Worm (Caenorhabditis elegans): ENCODE data around the gene srbc-21.

The srbc-21 gene

DNA sequence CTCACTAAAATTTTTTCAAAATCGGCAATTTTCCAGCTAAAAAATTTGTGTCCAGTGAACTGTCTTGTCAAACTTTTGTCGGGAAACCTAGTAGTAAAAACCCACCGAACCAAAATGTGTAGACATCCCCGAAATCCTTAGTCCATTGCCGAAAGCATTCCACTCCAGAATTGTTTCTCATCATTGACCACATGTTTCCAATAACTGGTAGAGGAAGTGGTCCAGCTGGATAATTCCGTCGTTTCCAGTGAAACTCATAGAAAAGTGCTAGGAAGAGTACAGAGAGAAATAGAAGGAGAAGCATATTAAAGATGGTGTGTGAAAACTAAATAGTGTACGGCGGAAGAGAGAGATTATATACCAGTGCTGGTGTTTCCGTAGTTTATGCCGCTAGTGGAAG lies 48.7 kb downstream of the srbc-21 start, which contains the start of gene cyp-33C12:
TSS of gene cyp-33C12 (minus strand) at position 321 of the 400 bp plus-strand sequence.
- TF ChIP-seq ztf-11 (tag; optimal IDR thresholded peaks at IDR 0.05), result no peak
- no peak for TF ChIP-seq zfp-3 (GFP tag; conservative IDR thresholded peaks at IDR 0.05)
- no peak for TF ChIP-seq nhr-48 (tag; optimal IDR thresholded peaks at IDR 0.05)
- no peak for TF ChIP-seq mep-1 (tag; optimal IDR thresholded peaks at IDR 0.05)
- TF ChIP-seq duxl-1 (tag; optimal IDR thresholded peaks at IDR 0.05; ENCODE audit: poor library complexity), result no peak
- TF ChIP-seq unc-62 (GFP tag; optimal IDR thresholded peaks at IDR 0.05 in 1 of 2), result no peak
- TF ChIP-seq unc-62 (tag; optimal IDR thresholded peaks at IDR 0.05), result no peak
- no peak for TF ChIP-seq F26F4.8 (GFP tag; conservative IDR thresholded peaks at IDR 0.05)
- no peak for TF ChIP-seq ceh-62 (tag; optimal IDR thresholded peaks at IDR 0.05)
- TF ChIP-seq gei-8 (GFP tag; optimal IDR thresholded peaks at IDR 0.05), result no peak
- TF ChIP-seq nhr-111 (GFP tag; optimal IDR thresholded peaks at IDR 0.05), result no peak
- TF ChIP-seq ztf-7 (tag; optimal IDR thresholded peaks at IDR 0.05), result no peak
- no peak for TF ChIP-seq D1046.2 (GFP tag; IDR thresholded peaks at IDR 0.05)
- TF ChIP-seq ZK546.5 (tag; optimal IDR thresholded peaks at IDR 0.05), result no peak
- no peak for TF ChIP-seq fos-1 (tag; optimal IDR thresholded peaks at IDR 0.05)
- no peak for TF ChIP-seq unc-39 (tag; optimal IDR thresholded peaks at IDR 0.05)

DNA sequence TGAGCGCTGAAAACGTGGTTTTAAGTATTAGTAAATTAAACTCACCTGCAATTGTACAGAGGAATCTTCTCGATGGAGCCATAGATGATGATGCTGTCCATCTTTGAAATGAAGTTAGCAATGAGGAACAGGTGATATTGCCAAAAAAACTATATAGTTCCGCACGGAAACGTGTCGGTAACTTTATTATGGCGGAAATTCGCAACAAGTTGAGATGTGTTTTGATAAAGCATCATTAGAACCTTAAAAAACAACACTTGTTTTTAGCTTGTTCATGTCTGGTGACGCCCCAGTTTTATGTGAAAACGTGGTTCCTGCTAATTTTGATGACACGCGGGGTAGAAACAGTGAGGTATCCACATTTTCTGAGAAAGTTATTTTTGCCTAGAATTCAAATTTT lies 50.8 kb downstream of the srbc-21 start, which contains the start of gene srt-40:
TSS of gene srt-40 (minus strand) at position 101 of the 400 bp plus-strand sequence.
- no peak for TF ChIP-seq dve-1 (tag; optimal IDR thresholded peaks at IDR 0.05; ENCODE audit: insufficient read depth)
- no peak for TF ChIP-seq ces-1 (GFP tag; optimal IDR thresholded peaks at IDR 0.05)
- no peak for TF ChIP-seq duxl-1 (tag; optimal IDR thresholded peaks at IDR 0.05; ENCODE audit: poor library complexity)
- no peak for TF ChIP-seq nhr-11 (tag; optimal IDR thresholded peaks at IDR 0.05)
- TF ChIP-seq ceh-82 (tag; optimal IDR thresholded peaks at IDR 0.05), result no peak
- no peak for TF ChIP-seq ZK546.5 (tag; optimal IDR thresholded peaks at IDR 0.05)
- no peak for TF ChIP-seq unc-62 (GFP tag; optimal IDR thresholded peaks at IDR 0.05 in 1 of 2)
- TF ChIP-seq unc-62 (tag; optimal IDR thresholded peaks at IDR 0.05), result no peak
- no peak for TF ChIP-seq fkh-10 (GFP tag; optimal IDR thresholded peaks at IDR 0.05)
- no peak for TF ChIP-seq zfp-2 (tag; optimal IDR thresholded peaks at IDR 0.05)

Measured in whole organism, L4 larva.